Fruit fly (Drosophila melanogaster): ENCODE data around the gene robl37BC.

robl37BC gene

dm6 chr2L:19051534-19052100 is 41.0 kb downstream of the robl37BC start, which contains the start of gene Rpn3 (continued):
- TF ChIP-seq jigr1 (GFP tag; IDR thresholded peaks at IDR 0.05) (peak; percentile 51; the same call in 1 of the 3 replicates), CG12236 (GFP tag; optimal IDR thresholded peaks at IDR 0.05) (peak; percentile 41), Sin3A (optimal IDR thresholded peaks at IDR 0.05) (no peak), CG9817 (tag; optimal IDR thresholded peaks at IDR 0.05) (peak; percentile 67), Mes4 (GFP tag; optimal IDR thresholded peaks at IDR 0.05) (peak; percentile 78), zfh2 (GFP tag; optimal IDR thresholded peaks at IDR 0.05) (peak; percentile 77), btn (GFP tag; optimal IDR thresholded peaks at IDR 0.05) (peak; percentile 29), CG9437 (GFP tag; optimal IDR thresholded peaks at IDR 0.05) (peak; percentile 99), pho (GFP tag; optimal IDR thresholded peaks at IDR 0.05) (peak; percentile 82), Hmr (GFP tag; optimal IDR thresholded peaks at IDR 0.05) (peak; percentile 86), pfk (GFP tag; optimal IDR thresholded peaks at IDR 0.05) (no peak), Fer1 (GFP tag; optimal IDR thresholded peaks at IDR 0.05) (peak; percentile 75), CG7928 (GFP tag; optimal IDR thresholded peaks at IDR 0.05) (no peak), nau (GFP tag; optimal IDR thresholded peaks at IDR 0.05) (no peak), CG32767 (GFP tag; IDR thresholded peaks at IDR 0.05) (peak; percentile 77), H2.0 (GFP tag; IDR thresholded peaks at IDR 0.05) (peak; percentile 87), CG16815 (GFP tag; optimal IDR thresholded peaks at IDR 0.05) (peak; percentile 68), luna (GFP tag; optimal IDR thresholded peaks at IDR 0.05) (peak; percentile 24), CG1602 (GFP tag; optimal IDR thresholded peaks at IDR 0.05) (peak; percentile 86), CG8478 (optimal IDR thresholded peaks at IDR 0.05) (no peak), CG11247 (GFP tag; IDR thresholded peaks at IDR 0.05) (peak; percentile 71), unpg (GFP tag; optimal IDR thresholded peaks at IDR 0.05) (peak; percentile 84), NFAT (GFP tag; IDR thresholded peaks at IDR 0.05) (peak; percentile 63), D19B (GFP tag; optimal IDR thresholded peaks at IDR 0.05) (no peak), mirr (GFP tag; optimal IDR thresholded peaks at IDR 0.05) (no peak), CG12219 (GFP tag; optimal IDR thresholded peaks at IDR 0.05) (peak; percentile 63), CrebB (tag; optimal IDR thresholded peaks at IDR 0.05) (peak; percentile 61), chn (GFP tag; optimal IDR thresholded peaks at IDR 0.05) (peak; percentile 77), zen (tag; optimal IDR thresholded peaks at IDR 0.05) (peak; percentile 84), CG6272 (GFP tag; IDR thresholded peaks at IDR 0.05) (peak; percentile 79), CG18764 (GFP tag; optimal IDR thresholded peaks at IDR 0.05) (peak; percentile 82), CG12744 (GFP tag; optimal IDR thresholded peaks at IDR 0.05) (peak; percentile 70), CG6254 (GFP tag; optimal IDR thresholded peaks at IDR 0.05) (no peak), CG5180 (GFP tag; optimal IDR thresholded peaks at IDR 0.05) (no peak), CG1792 (GFP tag; optimal IDR thresholded peaks at IDR 0.05) (peak; percentile 45), CG3726 (GFP tag; IDR thresholded peaks at IDR 0.05) (peak; percentile 54; the same call in 1 of the 3 replicates), Lim3 (GFP tag; IDR thresholded peaks at IDR 0.05) (peak; percentile 94), Mad (GFP tag; optimal IDR thresholded peaks at IDR 0.05) (peak; percentile 74), kay (GFP tag; optimal IDR thresholded peaks at IDR 0.05) (peak; percentile 79), CG1529 (GFP tag; optimal IDR thresholded peaks at IDR 0.05) (peak; percentile 37), ara (GFP tag; IDR thresholded peaks at IDR 0.05) (peak; percentile 86), knrl (GFP tag; IDR thresholded peaks at IDR 0.05; ENCODE audit: partially characterized antibody) (peak; percentile 65), Dll (GFP tag; IDR thresholded peaks at IDR 0.05; ENCODE audit: partially characterized antibody) (peak; percentile 74), schlank (tag; optimal IDR thresholded peaks at IDR 0.05) (peak; percentile 31), gfzf (GFP tag; optimal IDR thresholded peaks at IDR 0.05) (no peak), CG9727 (GFP tag; optimal IDR thresholded peaks at IDR 0.05) (peak; percentile 82), exex (tag; optimal IDR thresholded peaks at IDR 0.05) (no peak), Awh (GFP tag; IDR thresholded peaks at IDR 0.05) (peak; percentile 85), CG3281 (GFP tag; optimal IDR thresholded peaks at IDR 0.05) (peak; percentile 80), Hr51 (GFP tag; optimal IDR thresholded peaks at IDR 0.05) (peak; percentile 74 to 82), CG17359 (tag; optimal IDR thresholded peaks at IDR 0.05) (peak; percentile 86)

Data from whole organism, embryonic.